Worm (Caenorhabditis elegans): ENCODE measurements around the gene ZK402.2.

The ZK402.2 gene

DNA sequence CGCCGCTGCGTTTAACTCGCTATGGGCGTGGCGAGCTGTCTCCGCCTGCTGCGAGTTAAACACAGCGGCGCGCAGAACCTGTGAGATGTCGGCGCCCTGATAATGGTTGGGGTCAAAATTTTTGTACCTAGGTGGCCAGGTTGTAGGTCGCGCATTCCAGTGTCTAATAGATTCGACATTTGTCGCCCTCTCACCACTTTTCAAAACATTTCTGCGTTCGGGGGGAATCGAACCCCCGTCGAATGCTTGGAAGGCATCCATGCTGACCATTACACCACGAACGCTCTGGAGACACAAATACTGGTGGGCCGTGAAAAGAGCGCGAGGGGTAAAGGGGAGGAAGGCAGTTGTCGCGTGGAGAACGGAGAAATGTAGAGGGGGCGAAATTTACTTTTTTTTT lies 24.2 kb upstream of the ZK402.2 start (continued):
- TF ChIP-seq nhr-28 (tag; optimal IDR thresholded peaks at IDR 0.05): no peak
- TF ChIP-seq grh-1 (GFP tag; IDR thresholded peaks at IDR 0.05): peak; percentile 41
- TF ChIP-seq egl-13 (tag; optimal IDR thresholded peaks at IDR 0.05): no peak
- 0 out of 2 replicates have a peak, but pooled peaks have one; percentile 20 for TF ChIP-seq ceh-88 (GFP tag; IDR thresholded peaks at IDR 0.05)
- TF ChIP-seq C34B4.2 (tag; optimal IDR thresholded peaks at IDR 0.05): no peak
- TF ChIP-seq irx-1 (tag; optimal IDR thresholded peaks at IDR 0.05): peak; percentile 44
- no peak for TF ChIP-seq efl-3 (GFP tag; optimal IDR thresholded peaks at IDR 0.05)
- TF ChIP-seq nhr-12 (tag; optimal IDR thresholded peaks at IDR 0.05): no peak
- peak; percentile 66 for TF ChIP-seq snu-23 (GFP tag; optimal IDR thresholded peaks at IDR 0.05)
- TF ChIP-seq nhr-85 (tag): no peak
- peak; percentile 9 for TF ChIP-seq C16A3.4 (tag; optimal IDR thresholded peaks at IDR 0.05)
- no peak for TF ChIP-seq pqm-1 (tag; optimal IDR thresholded peaks at IDR 0.05)
- peak; percentile 49 for TF ChIP-seq lin-14 (GFP tag; optimal IDR thresholded peaks at IDR 0.05)
- no peak for TF ChIP-seq unc-130 (tag; optimal IDR thresholded peaks at IDR 0.05)
- TF ChIP-seq ceh-82 (tag; optimal IDR thresholded peaks at IDR 0.05): peak; percentile 33 to 65 (median 58)
- TF ChIP-seq elt-3 (tag; optimal IDR thresholded peaks at IDR 0.05): no peak
- peak; percentile 36 for TF ChIP-seq fos-1 (tag; optimal IDR thresholded peaks at IDR 0.05)

DNA sequence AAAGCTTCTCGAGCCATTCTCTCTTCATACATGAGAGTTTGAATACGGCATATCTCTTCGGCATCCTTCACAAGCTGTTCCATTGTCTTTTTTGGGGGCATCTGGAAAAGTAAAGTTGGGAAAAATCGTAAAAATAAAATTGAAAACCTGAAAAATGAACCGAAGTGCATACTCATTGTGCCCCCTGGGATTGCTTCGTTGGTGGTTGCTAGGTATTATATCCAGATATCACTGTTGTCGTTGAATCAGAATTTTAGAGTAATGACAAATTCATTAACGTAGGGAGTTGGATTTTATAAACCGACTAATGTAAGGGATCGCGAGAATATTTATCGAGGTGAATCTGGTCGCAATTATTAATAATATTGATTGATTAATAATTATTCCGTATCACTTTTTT lies 22.0 kb upstream of the ZK402.2 start, which contains the start of gene F56C3.10:
TSS of gene F56C3.10 (minus strand) at position 101 of the 400 bp plus-strand sequence.
- TF ChIP-seq sptf-1 (tag; optimal IDR thresholded peaks at IDR 0.05): no peak
- TF ChIP-seq ceh-82 (tag; optimal IDR thresholded peaks at IDR 0.05): no peak
- no peak for TF ChIP-seq hlh-4 (tag; optimal IDR thresholded peaks at IDR 0.05)
- TF ChIP-seq ztf-4 (tag; optimal IDR thresholded peaks at IDR 0.05): no peak
- no peak for TF ChIP-seq efl-3 (GFP tag; optimal IDR thresholded peaks at IDR 0.05)
- no peak for TF ChIP-seq pax-3 (tag; optimal IDR thresholded peaks at IDR 0.05)
- no peak for TF ChIP-seq pqm-1 (tag; optimal IDR thresholded peaks at IDR 0.05)
- TF ChIP-seq nhr-85 (tag): no peak
- no peak for TF ChIP-seq unc-98 (GFP tag; IDR thresholded peaks at IDR 0.05)
- TF ChIP-seq fkh-8 (tag; optimal IDR thresholded peaks at IDR 0.05): no peak
- no peak for TF ChIP-seq lin-35 (GFP tag; optimal IDR thresholded peaks at IDR 0.05)
- no peak for TF ChIP-seq C34B4.2 (tag; optimal IDR thresholded peaks at IDR 0.05)
- no peak for TF ChIP-seq unc-62 (GFP tag; optimal IDR thresholded peaks at IDR 0.05)
- no peak for TF ChIP-seq nhr-90 (tag; optimal IDR thresholded peaks at IDR 0.05; ENCODE audit: poor library complexity)

DNA sequence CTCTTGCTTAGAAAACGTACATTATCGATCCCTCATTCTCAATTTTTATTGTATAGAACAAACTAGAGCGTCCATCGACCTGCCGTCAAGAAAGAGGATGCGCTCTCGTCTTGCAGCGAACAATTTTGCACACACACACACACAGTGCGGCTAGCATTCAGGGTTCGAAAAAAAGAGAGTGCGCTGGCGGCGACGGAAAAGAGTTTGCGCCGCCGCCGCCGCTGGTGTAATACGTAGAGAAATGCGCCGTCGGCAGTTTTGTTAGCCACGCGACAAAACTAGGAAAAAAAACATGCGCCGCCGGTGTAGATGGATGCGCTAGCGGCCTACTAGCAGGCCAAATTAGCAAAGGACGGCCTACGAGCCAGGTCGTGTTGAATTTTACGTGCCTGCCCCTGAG lies 20.0 kb upstream of the ZK402.2 start:
- TF ChIP-seq hlh-17 (GFP tag; optimal IDR thresholded peaks at IDR 0.05; ENCODE audit: borderline replicate concordance) (no peak), grh-1 (GFP tag; IDR thresholded peaks at IDR 0.05) (no peak), aly-2 (tag; optimal IDR thresholded peaks at IDR 0.05) (no peak), nhr-47 (tag; optimal IDR thresholded peaks at IDR 0.05) (no peak), efl-3 (GFP tag; optimal IDR thresholded peaks at IDR 0.05) (no peak), lin-15B (tag; optimal IDR thresholded peaks at IDR 0.05) (no peak), ztf-4 (tag; optimal IDR thresholded peaks at IDR 0.05) (no peak), elt-2 (tag; optimal IDR thresholded peaks at IDR 0.05) (no peak), aha-1 (tag; optimal IDR thresholded peaks at IDR 0.05) (no peak), sup-37 (GFP tag; optimal IDR thresholded peaks at IDR 0.05) (no peak), mab-9 (GFP tag; IDR thresholded peaks at IDR 0.05) (no peak), mef-2 (tag; optimal IDR thresholded peaks at IDR 0.05) (no peak), fkh-8 (tag; optimal IDR thresholded peaks at IDR 0.05) (no peak), egl-13 (tag; optimal IDR thresholded peaks at IDR 0.05) (no peak), C34B4.2 (tag; optimal IDR thresholded peaks at IDR 0.05) (no peak), jun-1 (tag; optimal IDR thresholded peaks at IDR 0.05) (no peak), unc-62 (GFP tag; optimal IDR thresholded peaks at IDR 0.05) (no peak), Y116A8C.19 (tag; optimal IDR thresholded peaks at IDR 0.05; ENCODE audit: borderline replicate concordance) (no peak), fkh-4 (tag; optimal IDR thresholded peaks at IDR 0.05; ENCODE audit: borderline replicate concordance) (no peak), nhr-12 (tag; optimal IDR thresholded peaks at IDR 0.05) (no peak)

Data from whole organism, L1 larva.